Worm (Caenorhabditis elegans): ENCODE results near the gene F52G2.3.

- TF ChIP-seq ceh-82 (tag; optimal IDR thresholded peaks at IDR 0.05) = no peak
- no peak for TF ChIP-seq zag-1 (tag; optimal IDR thresholded peaks at IDR 0.05)
- TF ChIP-seq ztf-11 (tag; optimal IDR thresholded peaks at IDR 0.05) = no peak
- TF ChIP-seq lin-15B (tag; optimal IDR thresholded peaks at IDR 0.05) = no peak
- TF ChIP-seq unc-62 (GFP tag; optimal IDR thresholded peaks at IDR 0.05) = no peak
- TF ChIP-seq jun-1 (tag; optimal IDR thresholded peaks at IDR 0.05) = no peak
These were observed 36.6 kb upstream of the F52G2.3 start, which contains the start of gene sru-11 for ce11 chrIV:13584646-13585045.
